Fruit fly (Drosophila melanogaster) S2 (cell line): Measurements from ENCODE around the gene p23.

Experiments used
- CG8478 ChIP-seq: fragments of >200 bp; optimal IDR thresholded peaks from 2 replicates; lab custom pipeline; 2018
- CTCF ChIP-seq, 2 experiments: fragments of >200 bp; optimal IDR thresholded peaks; 2 replicates each; lab custom pipeline; 2018

The p23 gene

DNA sequence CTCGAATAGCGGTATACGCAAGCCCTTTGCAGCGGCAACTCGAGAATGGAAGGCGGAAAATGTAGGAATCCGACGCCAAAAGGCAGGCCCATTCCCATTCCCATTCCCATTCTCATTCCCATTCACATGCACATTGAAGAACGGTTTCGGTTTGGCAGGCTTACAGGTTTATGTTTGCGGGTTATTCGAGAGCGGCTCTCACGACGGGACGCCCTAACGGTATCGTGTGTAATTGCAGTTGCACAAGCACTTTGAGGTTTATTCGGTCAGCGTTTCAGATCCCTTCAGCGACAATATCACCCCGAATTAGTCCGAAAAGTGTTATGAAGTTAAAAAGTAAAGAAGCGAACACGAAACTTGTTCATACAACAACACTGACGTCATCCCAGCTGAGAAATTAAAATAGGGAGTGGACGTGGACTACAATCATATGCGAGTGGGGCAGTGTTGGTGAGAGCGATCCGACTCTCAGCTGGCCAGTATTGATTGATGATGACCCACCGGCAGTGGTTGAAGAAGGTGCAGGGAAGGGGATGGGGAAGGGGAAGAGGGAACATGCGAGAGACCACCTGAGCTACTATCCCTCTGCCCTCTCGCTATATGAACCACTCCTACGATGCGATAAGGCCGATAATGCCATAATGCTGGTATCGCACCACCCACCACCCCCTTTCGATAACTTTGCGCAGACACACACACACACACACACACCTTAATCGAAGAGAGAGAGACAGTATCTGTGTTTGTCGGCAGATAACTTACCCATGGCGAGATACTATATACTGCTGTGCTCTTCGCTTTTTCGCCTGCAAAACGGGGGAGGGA is 26.7 kb downstream of the p23 start:
- TF ChIP-seq CG8478 (lab: Kevin White, UChicago) (no peak), CTCF (optimal IDR thresholded peaks at IDR 0.05; lab: Kevin White, UChicago) (no peak)

DNA sequence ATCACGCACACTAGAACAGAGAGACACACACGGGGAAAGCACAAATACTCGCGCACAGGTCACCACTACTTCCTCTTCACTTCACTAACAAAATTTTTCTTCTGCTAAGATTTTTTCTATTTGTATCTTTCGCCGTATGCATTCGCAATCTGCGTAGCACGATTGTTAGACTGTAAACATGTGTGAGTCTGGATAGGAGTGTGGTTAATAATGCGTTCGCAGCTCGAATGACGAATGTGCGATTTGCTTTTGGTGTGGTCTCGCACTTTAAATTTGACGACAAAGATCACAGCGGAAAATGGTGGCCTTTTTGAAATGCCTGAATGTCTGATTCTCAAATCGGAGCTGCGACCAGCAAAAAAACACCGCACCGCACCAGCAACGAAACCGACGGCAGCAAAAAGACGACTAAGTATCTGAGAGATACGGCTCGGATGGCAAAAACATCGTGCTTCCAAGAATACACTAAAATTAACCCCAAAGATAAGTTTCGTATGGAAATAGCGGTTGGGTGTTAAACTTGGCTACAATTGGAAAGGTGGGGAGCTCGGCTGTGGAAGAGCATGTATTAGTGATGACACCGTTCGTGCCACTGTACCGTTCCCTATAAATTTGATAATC is 27.4 kb downstream of the p23 start, which contains the start of gene Unc-115a:
TSS of gene Unc-115a (minus strand) at position 410 of the 621 bp plus-strand sequence.
- TF ChIP-seq CG8478 (lab: Kevin White, UChicago) (no peak), CTCF (optimal IDR thresholded peaks at IDR 0.05; lab: Kevin White, UChicago) (peak; percentile 69 to 72)

- no peak for TF ChIP-seq CG8478 (lab: Kevin White, UChicago)
Measured at dm6 chr3R:9710228-9710627, 32.5 kb downstream of the p23 start.

- TF ChIP-seq CTCF (optimal IDR thresholded peaks at IDR 0.05; lab: Kevin White, UChicago) (peak; percentile 44 to 65), CG8478 (lab: Kevin White, UChicago) (no peak)
Measured at dm6 chr3R:9710886-9711285, 33.2 kb downstream of the p23 start, which contains the start of the genes trbd and dmt. Gene trbd (minus strand): TSS chr3R:9711037. Gene dmt (plus strand): TSS chr3R:9711142.

dm6 chr3R:9725121-9725956 is 47.6 kb downstream of the p23 start, which contains the start of gene hyd:
Gene hyd (minus strand): TSS chr3R:9725615.
- no peak for TF ChIP-seq CTCF (optimal IDR thresholded peaks at IDR 0.05; lab: Kevin White, UChicago)
- TF ChIP-seq CG8478 (lab: Kevin White, UChicago) = no peak
